Worm (Caenorhabditis elegans) whole organism, L4/young adult: ENCODE measurements around the gene C55A1.1.

ENCODE experiments used
- W03F9.2 ChIP-seq: fragments of 150-350 bp; optimal IDR thresholded peaks from 2 replicates; lab custom pipeline; 2014; ENCODE audit warnings: missing biosample characterization, missing genetic modification characterization
- dao-5 ChIP-seq: sonication (generic microtip); optimal IDR thresholded peaks from 2 replicates; lab custom pipeline; 2016; ENCODE audit warnings: missing genotype, missing genetic modification characterization, moderate library complexity, missing compliant biosample characterization
- him-1 ChIP-seq: sonication (generic microtip); optimal IDR thresholded peaks from 2 replicates; lab custom pipeline; 2016; ENCODE audit warnings: missing genotype, missing genetic modification reagents, missing genetic modification characterization, missing compliant biosample characterization

DNA sequence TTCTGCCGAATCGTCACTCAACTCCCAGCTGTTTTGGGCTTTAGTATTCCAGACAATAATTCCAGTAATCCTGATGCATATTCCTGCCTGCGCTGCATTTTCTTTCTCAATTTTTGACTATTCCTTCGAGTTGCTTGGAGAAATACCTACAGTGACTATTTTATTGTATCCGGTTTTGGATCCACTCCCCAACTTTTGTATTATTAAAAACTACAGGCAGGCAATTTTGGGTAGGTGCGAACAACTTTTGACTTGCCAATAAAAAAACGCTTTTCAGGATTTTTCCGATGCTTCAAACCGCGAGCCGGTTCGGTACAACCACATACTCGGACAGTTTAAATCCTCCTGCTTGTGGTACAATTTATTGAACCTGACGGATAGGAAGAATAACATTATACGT lies 7.1 kb upstream of the C55A1.1 start:
- TF ChIP-seq W03F9.2 (tag; lab: Kevin White, UChicago) (no peak), dao-5 (tag; lab: Kevin White, UChicago) (no peak), him-1 (no peak)
